Worm (Caenorhabditis elegans): ENCODE data around the gene W10G11.2.

W10G11.2 gene

DNA sequence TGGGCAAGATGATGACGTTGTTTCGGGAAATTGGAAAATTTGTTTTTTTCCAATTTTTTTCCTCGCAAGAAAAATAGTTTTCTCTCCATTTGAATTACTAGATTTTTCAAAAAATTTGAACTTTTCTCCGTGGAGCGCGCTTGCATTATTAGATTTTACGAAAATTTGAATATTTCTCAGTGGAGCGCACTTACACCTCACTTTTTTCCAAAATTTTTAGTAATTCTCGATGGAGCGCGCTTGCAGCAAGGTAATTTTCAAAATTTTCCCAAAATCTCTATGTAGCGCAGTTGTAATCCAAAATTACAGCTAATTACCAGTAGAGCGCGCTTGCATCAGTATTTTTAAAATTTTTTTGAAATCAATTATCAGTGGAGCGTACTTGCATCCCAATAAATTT, 6.8 kb downstream of the W10G11.2 start:
- TF ChIP-seq F33H1.4 (GFP tag; IDR thresholded peaks at IDR 0.05) (0 out of 2 replicates have a peak, but pooled peaks have one; percentile 14), nfyb-1 (GFP tag; IDR thresholded peaks at IDR 0.05) (no peak), repo-1 (tag; optimal IDR thresholded peaks at IDR 0.05) (no peak), die-1 (tag; optimal IDR thresholded peaks at IDR 0.05) (no peak), xnd-1 (tag; optimal IDR thresholded peaks at IDR 0.05) (peak; percentile 55), lin-35 (GFP tag; optimal IDR thresholded peaks at IDR 0.05) (no peak), ztf-26 (tag; optimal IDR thresholded peaks at IDR 0.05) (no peak), lsl-1 (GFP tag; optimal IDR thresholded peaks at IDR 0.05) (peak; percentile 11), lin-54 (GFP tag; optimal IDR thresholded peaks at IDR 0.05) (peak; percentile 56), D2030.7 (GFP tag; IDR thresholded peaks at IDR 0.05) (0 out of 2 replicates have a peak, but pooled peaks have one; percentile 11), bed-2 (GFP tag; IDR thresholded peaks at IDR 0.05) (no peak), F57C9.4 (tag; optimal IDR thresholded peaks at IDR 0.05) (no peak), aptf-3 (GFP tag; IDR thresholded peaks at IDR 0.05) (no peak), F52B5.7 (tag; optimal IDR thresholded peaks at IDR 0.05) (no peak), mcd-1 (GFP tag; IDR thresholded peaks at IDR 0.05) (peak; percentile 75), nhr-90 (tag; optimal IDR thresholded peaks at IDR 0.05) (no peak), madf-6 (GFP tag; IDR thresholded peaks at IDR 0.05) (peak; percentile 49)

DNA sequence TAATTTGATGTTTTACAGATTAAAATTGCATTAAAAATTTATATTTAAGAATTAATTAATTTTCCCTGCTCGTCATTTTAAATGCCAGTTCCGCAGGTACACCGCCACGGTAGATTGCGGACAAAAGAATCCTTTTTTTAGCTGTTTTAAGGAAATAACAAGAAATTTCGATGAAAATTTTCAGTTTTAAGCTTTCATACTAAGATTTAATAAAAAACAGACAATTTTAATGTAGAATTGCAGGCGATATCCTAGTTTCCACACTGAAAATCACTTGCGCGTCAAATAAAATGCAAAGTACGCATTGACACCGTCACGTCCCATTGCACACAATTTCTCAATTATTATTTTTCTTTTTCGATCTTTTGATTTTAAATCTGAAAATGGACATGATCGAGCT, 8.0 kb downstream of the W10G11.2 start, which contains the start of gene dnc-3:
dnc-3 (plus strand) TSS at position 272 of the 400 bp plus-strand sequence.
- TF ChIP-seq bed-1 (GFP tag; IDR thresholded peaks at IDR 0.05): no peak
- TF ChIP-seq tlf-1 (GFP tag; optimal IDR thresholded peaks at IDR 0.05): no peak
- peak; percentile 66 for TF ChIP-seq xnd-1 (tag; optimal IDR thresholded peaks at IDR 0.05)
- no peak for TF ChIP-seq aptf-2 (GFP tag; conservative IDR thresholded peaks at IDR 0.05)
- no peak for TF ChIP-seq hlh-12 (tag; optimal IDR thresholded peaks at IDR 0.05)
- no peak for TF ChIP-seq zfh-2 (GFP tag; conservative IDR thresholded peaks at IDR 0.05)
- TF ChIP-seq tbp1 (GFP tag; optimal IDR thresholded peaks at IDR 0.05): peak; percentile 20
- TF ChIP-seq D2030.7 (GFP tag; IDR thresholded peaks at IDR 0.05): no peak; the same call in 1 of the 2 replicates
- 0 out of 2 replicates have a peak, but pooled peaks have one; percentile 9 for TF ChIP-seq dox-1 (GFP tag; IDR thresholded peaks at IDR 0.05)
- TF ChIP-seq mcd-1 (GFP tag; IDR thresholded peaks at IDR 0.05): peak; percentile 61
- 0 out of 2 replicates have a peak, but pooled peaks have one; percentile 22 for TF ChIP-seq pbrm-1 (GFP tag; IDR thresholded peaks at IDR 0.05)
- TF ChIP-seq T26A5.8 (tag; optimal IDR thresholded peaks at IDR 0.05): no peak
- TF ChIP-seq attf-5 (GFP tag; optimal IDR thresholded peaks at IDR 0.05): peak; percentile 45
- no peak for TF ChIP-seq ceh-40 (GFP tag; IDR thresholded peaks at IDR 0.05)
- no peak for TF ChIP-seq nhr-90 (tag; optimal IDR thresholded peaks at IDR 0.05)
- TF ChIP-seq Y53G8AR.9 (GFP tag; conservative IDR thresholded peaks at IDR 0.05): no peak
- no peak for TF ChIP-seq madf-10 (tag; optimal IDR thresholded peaks at IDR 0.05)
- TF ChIP-seq unc-62 (GFP tag; optimal IDR thresholded peaks at IDR 0.05): no peak
- no peak for TF ChIP-seq ceh-79 (tag; optimal IDR thresholded peaks at IDR 0.05)
- TF ChIP-seq F10E7.11 (tag; optimal IDR thresholded peaks at IDR 0.05): no peak
- no peak for TF ChIP-seq lag-1 (GFP tag; IDR thresholded peaks at IDR 0.05)
- TF ChIP-seq ztf-26 (tag; optimal IDR thresholded peaks at IDR 0.05): peak; percentile 37
- no peak for TF ChIP-seq ztf-18 (tag; optimal IDR thresholded peaks at IDR 0.05)
- peak in 1 of 3 experiments; percentile 31 for TF ChIP-seq lin-35 (GFP tag; optimal IDR thresholded peaks at IDR 0.05)
- TF ChIP-seq F55B11.4 (tag; optimal IDR thresholded peaks at IDR 0.05; ENCODE audit: borderline replicate concordance, insufficient read depth): no peak
- peak; percentile 78 for TF ChIP-seq lin-40 (tag; optimal IDR thresholded peaks at IDR 0.05)
- no peak for TF ChIP-seq hsf-1 (GFP tag; IDR thresholded peaks at IDR 0.05)
- no peak for TF ChIP-seq nhr-179 (tag; optimal IDR thresholded peaks at IDR 0.05)
- TF ChIP-seq hmg-20 (GFP tag; IDR thresholded peaks at IDR 0.05): no peak
- no peak for TF ChIP-seq F57C9.4 (tag; optimal IDR thresholded peaks at IDR 0.05)
- no peak for TF ChIP-seq snpc-3.4 (tag; optimal IDR thresholded peaks at IDR 0.05)
- TF ChIP-seq madf-8 (GFP tag; conservative IDR thresholded peaks at IDR 0.05): peak; percentile 53
- TF ChIP-seq ztf-6 (GFP tag; IDR thresholded peaks at IDR 0.05): no peak
- TF ChIP-seq K11D2.4 (GFP tag; IDR thresholded peaks at IDR 0.05): no peak
- TF ChIP-seq Y56A3A.18 (GFP tag; IDR thresholded peaks at IDR 0.05): no peak
- 0 out of 2 replicates have a peak, but pooled peaks have one; percentile 20 for TF ChIP-seq cebp-1 (GFP tag; IDR thresholded peaks at IDR 0.05)
- TF ChIP-seq cebp-1 (tag; optimal IDR thresholded peaks at IDR 0.05): peak; percentile 79
- TF ChIP-seq somi-1 (GFP tag; optimal IDR thresholded peaks at IDR 0.05): no peak

All from whole organism, young adult.